Worm (Caenorhabditis elegans) whole organism, L3 larva: ENCODE measurements around the gene fbxa-156.

Experiments
- ZK546.5 ChIP-seq: sonication (generic microtip); optimal IDR thresholded peaks from 2 replicates; lab custom pipeline; 2017; ENCODE audit warnings: missing biosample characterization, missing genetic modification characterization
- fkh-2 ChIP-seq: fragments of 150-350 bp; optimal IDR thresholded peaks from 2 replicates; lab custom pipeline; 2014; ENCODE audit warnings: missing biosample characterization, missing genetic modification reagents, missing genetic modification characterization
- mdl-1 ChIP-seq: fragments of 150-350 bp; optimal IDR thresholded peaks from 2 replicates; lab custom pipeline; 2014; ENCODE audit warnings: missing biosample characterization, missing genetic modification characterization
- nhr-11 ChIP-seq: fragments of 150-350 bp; optimal IDR thresholded peaks from 2 replicates; lab custom pipeline; 2014; ENCODE audit warnings: missing biosample characterization, missing genetic modification characterization
- nhr-12 ChIP-seq: fragments of 150-350 bp; optimal IDR thresholded peaks from 2 replicates; lab custom pipeline; 2014; ENCODE audit warnings: missing biosample characterization, missing genetic modification characterization
- nhr-25 ChIP-seq: sonication (generic microtip); optimal IDR thresholded peaks from 2 replicates; lab custom pipeline; 2017; ENCODE audit warnings: missing biosample characterization, missing genetic modification characterization
- nhr-76 ChIP-seq: fragments of 150-350 bp; sonication (generic microtip); optimal IDR thresholded peaks from 5 replicates; lab custom pipeline; 2014; ENCODE audit warnings: missing biosample characterization, missing genetic modification characterization
- sea-2 ChIP-seq: fragments of 150-350 bp; sonication (generic microtip); optimal IDR thresholded peaks from 4 replicates; lab custom pipeline; 2014; ENCODE audit warnings: missing biosample characterization, missing genetic modification reagents, missing genetic modification characterization
- snpc-4 ChIP-seq: fragments of 150-350 bp; optimal IDR thresholded peaks from 2 replicates; lab custom pipeline; 2014; ENCODE audit warnings: missing biosample characterization, missing genetic modification characterization
- unc-62 ChIP-seq: fragments of 150-350 bp; sonication (generic microtip); optimal IDR thresholded peaks from 4 replicates; lab custom pipeline; 2014; ENCODE audit warnings: missing biosample characterization, missing genetic modification reagents, missing genetic modification characterization
- ztf-11 ChIP-seq: fragments of 150-350 bp; optimal IDR thresholded peaks from 2 replicates; lab custom pipeline; 2014; ENCODE audit warnings: missing biosample characterization, missing genetic modification characterization
- ztf-4 ChIP-seq: fragments of 150-350 bp; optimal IDR thresholded peaks from 2 replicates; lab custom pipeline; 2014; ENCODE audit warnings: missing biosample characterization, missing genetic modification characterization

DNA sequence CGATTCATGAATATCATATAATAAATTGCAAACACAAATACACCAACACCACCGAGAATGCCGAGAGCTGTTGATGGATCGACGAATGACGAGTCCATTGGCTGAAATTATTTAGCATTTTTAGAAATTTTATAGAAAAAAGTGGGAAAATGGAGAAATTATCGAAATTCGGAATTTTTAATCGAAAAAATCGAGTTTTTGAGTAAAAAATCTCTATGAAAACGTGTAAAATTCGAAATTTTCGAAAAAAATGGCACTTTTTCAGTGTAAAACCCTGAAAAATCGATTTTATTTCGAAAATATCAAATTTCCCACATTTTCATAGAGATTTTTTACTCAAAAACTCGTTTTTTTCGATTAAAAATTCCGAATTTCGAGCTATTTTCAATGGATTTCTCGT is 40.7 kb downstream of the fbxa-156 start, which contains the start of gene tcc-1:
- TF ChIP-seq ztf-4 (tag; lab: Kevin White, UChicago) = no peak
- no peak for TF ChIP-seq nhr-76 (tag; lab: Kevin White, UChicago)
- no peak for TF ChIP-seq nhr-25 (tag; lab: Kevin White, UChicago)
- no peak for TF ChIP-seq ZK546.5 (tag; lab: Kevin White, UChicago)
- no peak for TF ChIP-seq nhr-11 (tag; lab: Kevin White, UChicago)
- no peak for TF ChIP-seq sea-2 (GFP tag; lab: Kevin White, UChicago)
- no peak for TF ChIP-seq ztf-11 (tag; lab: Kevin White, UChicago)
- no peak for TF ChIP-seq nhr-12 (tag; lab: Kevin White, UChicago)
- TF ChIP-seq fkh-2 = no peak
- no peak for TF ChIP-seq mdl-1 (tag; lab: Kevin White, UChicago)
- no peak for TF ChIP-seq snpc-4 (tag; lab: Kevin White, UChicago)
- TF ChIP-seq unc-62 (GFP tag; lab: Kevin White, UChicago) = no peak
